Worm (Caenorhabditis elegans) whole organism, L3 larva: ENCODE data around the gene F57C2.5.
A peak's percentile ranks its signal among the peaks of the same experiment; 100 is the strongest.

ENCODE experiments used
- R02D3.7 ChIP-seq: fragments of 150-350 bp; optimal IDR thresholded peaks from 2 replicates; lab custom pipeline; 2014; ENCODE audit warnings: missing biosample characterization, missing genetic modification characterization
- ceh-16 ChIP-seq: sonication (generic microtip); optimal IDR thresholded peaks from 2 replicates; lab custom pipeline; 2017; ENCODE audit warnings: missing biosample characterization, missing genetic modification characterization
- ceh-82 ChIP-seq: fragments of 150-350 bp; optimal IDR thresholded peaks from 2 replicates; lab custom pipeline; 2014; ENCODE audit warnings: missing biosample characterization, missing genetic modification characterization
- ceh-9 ChIP-seq: sonication (generic microtip); optimal IDR thresholded peaks from 2 replicates; lab custom pipeline; 2018; ENCODE audit warnings: missing biosample characterization, missing genetic modification characterization
- daf-12 ChIP-seq: fragments of 150-350 bp; optimal IDR thresholded peaks from 2 replicates; lab custom pipeline; 2014; ENCODE audit warnings: missing biosample characterization, missing genetic modification reagents, missing genetic modification characterization
- egl-5 ChIP-seq: fragments of 150-350 bp; optimal IDR thresholded peaks from 2 replicates; lab custom pipeline; 2017; ENCODE audit warnings: missing biosample characterization, missing genetic modification reagents, missing genetic modification characterization, inconsistent platforms
- elt-1 ChIP-seq: fragments of 150-350 bp; optimal IDR thresholded peaks from 2 replicates; lab custom pipeline; 2014; ENCODE audit warnings: missing biosample characterization, missing genetic modification characterization
- elt-2 ChIP-seq: sonication (generic microtip); optimal IDR thresholded peaks from 2 replicates; lab custom pipeline; 2016; ENCODE audit warnings: missing genetic modification reagents, mild to moderate bottlenecking, missing genetic modification characterization, missing compliant biosample characterization
- elt-3 ChIP-seq, 3 experiments: fragments of 150-350 bp in 1 of 3; sonication (generic microtip) in 2 of 3; optimal IDR thresholded peaks; 2 replicates in 2 of 3; 4 replicates in 1 of 3; lab custom pipeline; 2014 to 2017; ENCODE audit warnings: missing biosample characterization in 3 of 3, missing genetic modification characterization in 3 of 3
- eor-1 ChIP-seq, 2 experiments: fragments of 150-350 bp; optimal IDR thresholded peaks; 2 replicates each; lab custom pipeline; 2014 to 2018; ENCODE audit warnings: missing biosample characterization in 2 of 2, missing genetic modification characterization in 2 of 2
- fkh-2 ChIP-seq: fragments of 150-350 bp; optimal IDR thresholded peaks from 2 replicates; lab custom pipeline; 2014; ENCODE audit warnings: missing biosample characterization, missing genetic modification reagents, missing genetic modification characterization
- fos-1 ChIP-seq: fragments of 150-350 bp; optimal IDR thresholded peaks from 2 replicates; lab custom pipeline; 2014; ENCODE audit warnings: missing biosample characterization, missing genetic modification characterization
- hmg-11 ChIP-seq: sonication (generic microtip); optimal IDR thresholded peaks from 2 replicates; lab custom pipeline; 2016; ENCODE audit warnings: missing genetic modification characterization, missing compliant biosample characterization
- lin-15B ChIP-seq: fragments of 150-350 bp; optimal IDR thresholded peaks from 2 replicates; lab custom pipeline; 2014; ENCODE audit warnings: missing biosample characterization, missing genetic modification characterization
- lin-39 ChIP-seq: fragments of 150-350 bp; optimal IDR thresholded peaks from 2 replicates; lab custom pipeline; 2018; ENCODE audit warnings: missing biosample characterization, missing genetic modification reagents, missing genetic modification characterization
- lsy-12 ChIP-seq: sonication (generic microtip); optimal IDR thresholded peaks from 2 replicates; lab custom pipeline; 2016; ENCODE audit warnings: mild to moderate bottlenecking, missing genetic modification characterization, missing compliant biosample characterization
- mml-1 ChIP-seq: fragments of 150-350 bp; sonication (generic microtip); optimal IDR thresholded peaks from 3 replicates; lab custom pipeline; 2014; ENCODE audit warnings: missing biosample characterization, missing genetic modification characterization
- nfya-1 ChIP-seq: sonication (generic microtip); optimal IDR thresholded peaks from 2 replicates; lab custom pipeline; 2017; ENCODE audit warnings: missing genetic modification characterization, mild to moderate bottlenecking, missing compliant biosample characterization, antibody characterized with exemption, moderate library complexity; ENCODE audit not compliant: insufficient read depth
- nhr-12 ChIP-seq: fragments of 150-350 bp; optimal IDR thresholded peaks from 2 replicates; lab custom pipeline; 2014; ENCODE audit warnings: missing biosample characterization, missing genetic modification characterization
- nhr-23 ChIP-seq: fragments of 150-350 bp; optimal IDR thresholded peaks from 2 replicates; lab custom pipeline; 2014; ENCODE audit warnings: missing biosample characterization, missing genetic modification reagents, missing genetic modification characterization
- nhr-237 ChIP-seq: fragments of 150-350 bp; optimal IDR thresholded peaks from 2 replicates; lab custom pipeline; 2014; ENCODE audit warnings: missing biosample characterization, missing genetic modification characterization
- nhr-25 ChIP-seq: sonication (generic microtip); optimal IDR thresholded peaks from 2 replicates; lab custom pipeline; 2017; ENCODE audit warnings: missing biosample characterization, missing genetic modification characterization
- nhr-28 ChIP-seq: fragments of 150-350 bp; optimal IDR thresholded peaks from 2 replicates; lab custom pipeline; 2014; ENCODE audit warnings: missing biosample characterization, missing genetic modification characterization
- nhr-43 ChIP-seq: sonication (generic microtip); optimal IDR thresholded peaks from 2 replicates; lab custom pipeline; 2016; ENCODE audit warnings: mild to moderate bottlenecking, missing genetic modification characterization, missing compliant biosample characterization; ENCODE audit not compliant: poor library complexity, severe bottlenecking
- nhr-67 ChIP-seq: fragments of 150-350 bp; optimal IDR thresholded peaks from 2 replicates; lab custom pipeline; 2014; ENCODE audit warnings: missing biosample characterization, missing genetic modification characterization
- nhr-76 ChIP-seq: fragments of 150-350 bp; sonication (generic microtip); optimal IDR thresholded peaks from 5 replicates; lab custom pipeline; 2014; ENCODE audit warnings: missing biosample characterization, missing genetic modification characterization
- nhr-77 ChIP-seq: fragments of 150-350 bp; optimal IDR thresholded peaks from 2 replicates; lab custom pipeline; 2014; ENCODE audit warnings: missing biosample characterization, missing genetic modification characterization
- pha-4 ChIP-seq: fragments of 150-350 bp; optimal IDR thresholded peaks from 2 replicates; lab custom pipeline; 2014; ENCODE audit warnings: missing biosample characterization, missing genetic modification reagents, missing genetic modification characterization
- pqm-1 ChIP-seq: fragments of 150-350 bp; optimal IDR thresholded peaks from 2 replicates; lab custom pipeline; 2017; ENCODE audit warnings: missing biosample characterization, missing genetic modification characterization, inconsistent platforms
- sea-2 ChIP-seq: fragments of 150-350 bp; sonication (generic microtip); optimal IDR thresholded peaks from 4 replicates; lab custom pipeline; 2014; ENCODE audit warnings: missing biosample characterization, missing genetic modification reagents, missing genetic modification characterization
- skn-1 ChIP-seq: fragments of 150-350 bp; optimal IDR thresholded peaks from 2 replicates; lab custom pipeline; 2014; ENCODE audit warnings: missing biosample characterization, missing genetic modification characterization
- snpc-4 ChIP-seq: fragments of 150-350 bp; optimal IDR thresholded peaks from 2 replicates; lab custom pipeline; 2014; ENCODE audit warnings: missing biosample characterization, missing genetic modification characterization
- tbx-2 ChIP-seq: sonication (generic microtip); optimal IDR thresholded peaks from 2 replicates; lab custom pipeline; 2016; ENCODE audit warnings: mild to moderate bottlenecking, missing genetic modification characterization, missing compliant biosample characterization
- unc-39 ChIP-seq: sonication (generic microtip); optimal IDR thresholded peaks from 4 replicates; lab custom pipeline; 2017; ENCODE audit warnings: missing biosample characterization, missing genetic modification characterization
- unc-62 ChIP-seq: fragments of 150-350 bp; sonication (generic microtip); optimal IDR thresholded peaks from 4 replicates; lab custom pipeline; 2014; ENCODE audit warnings: missing biosample characterization, missing genetic modification reagents, missing genetic modification characterization
- zag-1 ChIP-seq: fragments of 150-350 bp; optimal IDR thresholded peaks from 2 replicates; lab custom pipeline; 2014; ENCODE audit warnings: missing biosample characterization, missing genetic modification characterization
- ztf-11 ChIP-seq: fragments of 150-350 bp; optimal IDR thresholded peaks from 2 replicates; lab custom pipeline; 2014; ENCODE audit warnings: missing biosample characterization, missing genetic modification characterization

The F57C2.5 gene

DNA sequence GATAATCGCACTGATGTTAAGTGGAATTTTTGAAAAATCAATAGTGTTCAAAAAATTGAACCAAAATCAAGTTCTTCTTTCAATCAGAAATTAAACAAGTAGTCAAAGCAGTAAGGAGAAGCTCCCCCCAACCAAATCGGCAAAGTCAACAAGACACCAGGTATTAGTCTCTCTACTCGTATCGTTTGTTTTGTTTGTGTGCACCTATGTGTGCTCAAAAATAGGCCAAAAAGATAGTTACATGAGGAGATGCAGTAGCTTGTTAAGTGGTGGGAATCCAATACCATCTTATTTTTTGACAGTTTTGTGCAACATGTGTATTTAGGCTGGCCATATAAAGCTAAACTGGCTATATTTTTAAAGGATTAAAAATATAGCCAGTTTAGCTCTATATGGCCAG is 21.8 kb downstream of the F57C2.5 start, which contains the start of gene K10H10.12:
Gene K10H10.12 (minus strand): TSS at position 101 of the 400 bp plus-strand sequence.
- no peak for TF ChIP-seq lsy-12
- TF ChIP-seq pha-4 (tag; lab: Kevin White, UChicago) = peak; percentile 41
- TF ChIP-seq, all 47 proteins: peak for 1

DNA sequence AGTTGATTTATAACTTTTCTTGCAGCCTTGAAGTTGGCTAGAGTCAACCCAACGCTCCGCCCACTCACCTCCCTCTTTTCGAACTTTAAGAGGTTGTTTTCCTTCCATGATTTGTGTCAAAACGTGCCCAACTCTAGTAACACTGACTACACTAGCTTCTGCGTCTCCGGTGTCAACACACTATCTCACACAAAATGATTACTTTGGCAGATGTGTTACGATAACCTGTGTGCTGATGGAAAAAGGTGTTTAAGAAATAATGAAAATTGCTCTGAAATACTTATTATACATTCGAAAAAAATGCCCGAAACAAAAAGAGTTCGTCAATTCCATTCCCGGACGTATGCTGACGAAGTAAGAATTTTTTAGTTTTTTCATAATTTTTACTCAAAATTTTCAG is 25.0 kb downstream of the F57C2.5 start, which contains the start of gene K10H10.6:
Gene K10H10.6 (plus strand): TSS at position 301 of the 400 bp plus-strand sequence.
- TF ChIP-seq nhr-12 = no peak
- TF ChIP-seq elt-1 (tag; lab: Kevin White, UChicago) = no peak
- TF ChIP-seq lin-15B (tag; lab: Kevin White, UChicago) = no peak
- no peak for TF ChIP-seq nhr-23 (tag; lab: Kevin White, UChicago)
- TF ChIP-seq nhr-77 (tag; lab: Kevin White, UChicago) = no peak
- TF ChIP-seq elt-2 (tag; lab: Kevin White, UChicago) = no peak
- no peak for TF ChIP-seq ceh-82 (tag; lab: Kevin White, UChicago)
- TF ChIP-seq nhr-43 (tag; lab: Kevin White, UChicago) = no peak
- TF ChIP-seq lsy-12 = no peak
- no peak for TF ChIP-seq nhr-28 (tag; lab: Kevin White, UChicago)
- TF ChIP-seq unc-62 (GFP tag; lab: Kevin White, UChicago) = no peak
- TF ChIP-seq ceh-16 = no peak
- TF ChIP-seq ztf-11 (tag; lab: Kevin White, UChicago) = no peak
- no peak for TF ChIP-seq mml-1 (tag; lab: Kevin White, UChicago)
- no peak for TF ChIP-seq hmg-11 (tag; lab: Kevin White, UChicago)
- no peak for TF ChIP-seq nfya-1 (tag; lab: Kevin White, UChicago)
- no peak for TF ChIP-seq nhr-25
- no peak for TF ChIP-seq daf-12 (tag; lab: Kevin White, UChicago)
- no peak for TF ChIP-seq snpc-4 (tag; lab: Kevin White, UChicago)

DNA sequence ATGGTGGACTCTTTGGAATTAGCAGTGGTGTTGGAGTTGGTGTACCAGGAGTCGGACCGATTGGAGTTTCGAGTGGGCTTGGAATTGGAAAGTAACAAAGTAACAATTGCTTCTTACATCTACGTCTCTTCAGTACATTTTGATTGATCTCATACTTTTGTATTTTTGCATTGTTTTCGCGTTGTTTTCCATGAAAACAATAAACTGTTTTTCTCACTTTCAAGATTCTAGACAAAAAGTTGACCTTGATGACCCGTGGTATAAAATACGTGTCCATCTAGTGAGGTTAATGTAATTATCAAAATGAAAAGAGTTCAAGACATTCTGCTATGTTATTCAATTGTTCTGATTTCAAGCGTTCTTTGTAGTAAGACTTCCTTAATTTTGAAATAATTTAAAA is 26.6 kb downstream of the F57C2.5 start, which contains the start of gene K10H10.5:
Gene K10H10.5 (plus strand): TSS at position 301 of the 400 bp plus-strand sequence.
- TF ChIP-seq sea-2 (GFP tag; lab: Kevin White, UChicago) (no peak), nhr-76 (tag; lab: Kevin White, UChicago) (no peak), snpc-4 (tag; lab: Kevin White, UChicago) (no peak), eor-1 (tag; optimal IDR thresholded peaks at IDR 0.05; lab: Kevin White, UChicago) (no peak), nhr-237 (tag; lab: Kevin White, UChicago) (no peak), zag-1 (tag; lab: Kevin White, UChicago) (no peak), R02D3.7 (tag; lab: Kevin White, UChicago) (no peak), tbx-2 (tag; lab: Kevin White, UChicago) (no peak), ceh-9 (tag; lab: Kevin White, UChicago) (no peak), lin-15B (tag; lab: Kevin White, UChicago) (no peak), elt-3 (tag; optimal IDR thresholded peaks at IDR 0.05; lab: Kevin White, UChicago) (no peak), fos-1 (tag; lab: Kevin White, UChicago) (no peak), skn-1 (tag; lab: Kevin White, UChicago) (no peak)

DNA sequence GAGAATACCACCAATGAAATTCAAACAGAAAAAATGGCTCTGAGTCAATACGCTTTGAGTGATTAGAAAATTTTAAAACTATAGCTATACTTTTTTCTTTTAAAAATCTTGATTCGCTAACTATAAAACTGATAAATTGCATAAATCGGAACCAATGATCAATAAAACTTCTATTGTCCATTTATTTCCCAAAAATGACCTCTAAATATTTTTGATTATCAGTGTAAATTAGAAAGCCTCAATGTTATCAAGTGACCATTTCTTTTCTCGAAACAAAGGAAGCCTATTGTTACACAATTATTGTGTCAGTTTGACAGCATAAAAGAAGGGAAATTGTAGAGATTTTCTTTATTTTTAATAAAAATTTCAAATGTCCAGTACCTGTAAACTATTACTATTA is 27.9 kb downstream of the F57C2.5 start, which contains the start of gene K10H10.4:
Gene K10H10.4 (plus strand): TSS at position 301 of the 400 bp plus-strand sequence.
- TF ChIP-seq nhr-67 (tag; lab: Kevin White, UChicago) (no peak), R02D3.7 (tag; lab: Kevin White, UChicago) (no peak), sea-2 (GFP tag; lab: Kevin White, UChicago) (no peak), unc-39 (tag; lab: Kevin White, UChicago) (no peak), nhr-237 (tag; lab: Kevin White, UChicago) (no peak), eor-1 (tag; optimal IDR thresholded peaks at IDR 0.05; lab: Kevin White, UChicago) (no peak), elt-2 (tag; lab: Kevin White, UChicago) (no peak), nhr-43 (tag; lab: Kevin White, UChicago) (no peak), elt-3 (tag; optimal IDR thresholded peaks at IDR 0.05; lab: Kevin White, UChicago) (no peak), nhr-23 (tag; lab: Kevin White, UChicago) (no peak), ceh-9 (tag; lab: Kevin White, UChicago) (no peak), lin-39 (tag; lab: Kevin White, UChicago) (no peak), pqm-1 (tag; lab: Kevin White, UChicago) (no peak), fkh-2 (no peak), nhr-12 (no peak), egl-5 (tag; lab: Kevin White, UChicago) (no peak), fos-1 (tag; lab: Kevin White, UChicago) (no peak), snpc-4 (tag; lab: Kevin White, UChicago) (no peak), zag-1 (tag; lab: Kevin White, UChicago) (no peak)
